Worm (Caenorhabditis elegans) whole organism, L3 larva: Measurements from ENCODE around the gene Y45G5AM.5.

Experiments used
- R02D3.7 ChIP-seq: fragments of 150-350 bp; optimal IDR thresholded peaks from 2 replicates; lab custom pipeline; 2014; ENCODE audit warnings: missing biosample characterization, missing genetic modification characterization
- aly-2 ChIP-seq: fragments of 150-350 bp; optimal IDR thresholded peaks from 2 replicates; lab custom pipeline; 2014; ENCODE audit warnings: missing biosample characterization, missing genetic modification characterization
- ama-1 ChIP-seq: fragments of 150-350 bp; optimal IDR thresholded peaks from 2 replicates; lab custom pipeline; 2018
- elt-1 ChIP-seq: fragments of 150-350 bp; optimal IDR thresholded peaks from 2 replicates; lab custom pipeline; 2014; ENCODE audit warnings: missing biosample characterization, missing genetic modification characterization
- fkh-10 ChIP-seq: sonication (generic microtip); optimal IDR thresholded peaks from 2 replicates; lab custom pipeline; 2017; ENCODE audit warnings: missing biosample characterization, missing genetic modification reagents, missing genetic modification characterization
- jun-1 ChIP-seq: fragments of 150-350 bp; optimal IDR thresholded peaks from 2 replicates; lab custom pipeline; 2014; ENCODE audit warnings: missing biosample characterization, missing genetic modification reagents, missing genetic modification characterization
- lin-15B ChIP-seq: fragments of 150-350 bp; optimal IDR thresholded peaks from 2 replicates; lab custom pipeline; 2014; ENCODE audit warnings: missing biosample characterization, missing genetic modification characterization
- lin-39 ChIP-seq: fragments of 150-350 bp; optimal IDR thresholded peaks from 2 replicates; lab custom pipeline; 2018; ENCODE audit warnings: missing biosample characterization, missing genetic modification reagents, missing genetic modification characterization
- mdl-1 ChIP-seq: fragments of 150-350 bp; optimal IDR thresholded peaks from 2 replicates; lab custom pipeline; 2014; ENCODE audit warnings: missing biosample characterization, missing genetic modification characterization
- nhr-11 ChIP-seq: fragments of 150-350 bp; optimal IDR thresholded peaks from 2 replicates; lab custom pipeline; 2014; ENCODE audit warnings: missing biosample characterization, missing genetic modification characterization
- nhr-77 ChIP-seq: fragments of 150-350 bp; optimal IDR thresholded peaks from 2 replicates; lab custom pipeline; 2014; ENCODE audit warnings: missing biosample characterization, missing genetic modification characterization
- skn-1 ChIP-seq: fragments of 150-350 bp; optimal IDR thresholded peaks from 2 replicates; lab custom pipeline; 2014; ENCODE audit warnings: missing biosample characterization, missing genetic modification characterization
- snpc-4 ChIP-seq: fragments of 150-350 bp; optimal IDR thresholded peaks from 2 replicates; lab custom pipeline; 2014; ENCODE audit warnings: missing biosample characterization, missing genetic modification characterization
- ztf-11 ChIP-seq: fragments of 150-350 bp; optimal IDR thresholded peaks from 2 replicates; lab custom pipeline; 2014; ENCODE audit warnings: missing biosample characterization, missing genetic modification characterization

DNA sequence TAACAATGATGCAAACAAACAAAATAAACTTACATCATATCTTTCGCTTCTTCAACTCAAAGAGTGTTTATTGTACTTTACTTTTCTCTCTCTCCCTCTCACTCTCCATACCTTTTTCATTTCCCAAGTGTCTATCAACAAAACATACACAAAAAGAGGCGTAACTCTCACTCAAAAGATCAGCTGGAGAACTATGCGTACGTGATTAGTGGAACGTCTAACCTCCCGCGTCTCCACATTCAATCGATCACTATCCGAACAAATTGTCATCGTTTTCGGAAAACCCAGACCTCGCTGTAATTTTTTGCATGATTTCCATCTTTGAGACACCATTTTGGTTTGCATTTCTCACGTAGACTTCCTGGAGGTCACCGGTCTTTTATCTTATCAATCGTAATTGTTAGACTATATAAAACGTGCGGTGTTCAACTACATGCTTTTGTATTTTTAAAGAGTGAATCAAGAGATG is 28.7 kb upstream of the Y45G5AM.5 start, which contains the start of gene nhr-57:
- TF ChIP-seq ama-1 (lab: Kevin White, UChicago) (peak; percentile 26), lin-15B (no peak), mdl-1 (tag; lab: Kevin White, UChicago) (peak; percentile 28), skn-1 (tag; lab: Kevin White, UChicago) (peak; percentile 84), elt-1 (tag; lab: Kevin White, UChicago) (no peak), nhr-77 (tag; lab: Kevin White, UChicago) (no peak), jun-1 (tag; lab: Kevin White, UChicago) (no peak), ztf-11 (tag; lab: Kevin White, UChicago) (no peak), lin-39 (tag; lab: Kevin White, UChicago) (peak; percentile 53), nhr-11 (no peak), snpc-4 (tag; lab: Kevin White, UChicago) (no peak), fkh-10 (GFP tag; lab: Kevin White, UChicago) (no peak), aly-2 (tag; lab: Kevin White, UChicago) (no peak), R02D3.7 (tag; lab: Kevin White, UChicago) (no peak)
